Worm (Caenorhabditis elegans): ENCODE measurements around the gene T06A10.2.

Gene T06A10.2

ce11 chrIV:16898205-16898604, 2.8 kb downstream of the T06A10.2 start:
- TF ChIP-seq sea-2 (GFP tag; IDR thresholded peaks at IDR 0.05): no peak
- TF ChIP-seq egl-44 (GFP tag; IDR thresholded peaks at IDR 0.05): no peak
- no peak for TF ChIP-seq unc-62 (GFP tag; optimal IDR thresholded peaks at IDR 0.05)
- no peak for TF ChIP-seq snpc-3.4 (tag; optimal IDR thresholded peaks at IDR 0.05)
- no peak for TF ChIP-seq ztf-6 (GFP tag; IDR thresholded peaks at IDR 0.05)
- TF ChIP-seq B0019.2 (GFP tag; conservative IDR thresholded peaks at IDR 0.05): no peak
- TF ChIP-seq hsf-1 (GFP tag; IDR thresholded peaks at IDR 0.05): no peak
- TF ChIP-seq lin-35 (GFP tag; optimal IDR thresholded peaks at IDR 0.05): no peak

- TF ChIP-seq hsf-1 (GFP tag; IDR thresholded peaks at IDR 0.05): peak; percentile 93
Measured at ce11 chrIV:16910831-16911230, 15.4 kb downstream of the T06A10.2 start.

DNA sequence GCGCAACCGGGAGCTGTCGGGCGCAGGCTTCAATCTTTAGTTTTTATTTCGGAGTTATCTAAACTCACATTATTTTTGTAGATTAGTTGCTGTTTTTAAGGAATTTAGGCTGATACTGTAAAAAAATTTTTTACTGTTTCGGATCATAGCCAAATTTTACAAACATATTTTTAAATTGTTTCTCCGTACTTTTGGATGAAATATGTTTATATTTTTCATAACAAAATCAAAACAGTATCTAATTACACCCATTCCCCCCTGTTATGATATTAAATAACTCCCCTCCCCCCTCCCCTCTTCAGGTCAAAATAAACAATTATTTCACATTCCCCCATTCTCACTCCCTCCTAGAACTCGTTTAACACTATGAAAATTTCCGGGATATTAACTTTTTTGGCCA, 20.4 kb downstream of the T06A10.2 start, which contains the start of gene Y116A8C.3:
Y116A8C.3 (plus strand) TSS at position 301 of the 400 bp plus-strand sequence.
- TF ChIP-seq snpc-4 (GFP tag; optimal IDR thresholded peaks at IDR 0.05): no peak
- TF ChIP-seq snpc-4 (tag; optimal IDR thresholded peaks at IDR 0.05): peak in 1 of 4 experiments; percentile 44
- TF ChIP-seq fkh-3 (tag; optimal IDR thresholded peaks at IDR 0.05): no peak

ce11 chrIV:16917831-16918429, 22.5 kb downstream of the T06A10.2 start, which contains the start of the genes Y116A8C.469 and Y116A8C.468:
Y116A8C.469 (minus strand) TSS chrIV:16917931.
Y116A8C.468 (plus strand) TSS chrIV:16918379.
- no peak for TF ChIP-seq pha-4 (tag; optimal IDR thresholded peaks at IDR 0.05)
- TF ChIP-seq attf-5 (GFP tag; optimal IDR thresholded peaks at IDR 0.05): no peak
- TF ChIP-seq ceh-40 (GFP tag; IDR thresholded peaks at IDR 0.05): no peak

DNA sequence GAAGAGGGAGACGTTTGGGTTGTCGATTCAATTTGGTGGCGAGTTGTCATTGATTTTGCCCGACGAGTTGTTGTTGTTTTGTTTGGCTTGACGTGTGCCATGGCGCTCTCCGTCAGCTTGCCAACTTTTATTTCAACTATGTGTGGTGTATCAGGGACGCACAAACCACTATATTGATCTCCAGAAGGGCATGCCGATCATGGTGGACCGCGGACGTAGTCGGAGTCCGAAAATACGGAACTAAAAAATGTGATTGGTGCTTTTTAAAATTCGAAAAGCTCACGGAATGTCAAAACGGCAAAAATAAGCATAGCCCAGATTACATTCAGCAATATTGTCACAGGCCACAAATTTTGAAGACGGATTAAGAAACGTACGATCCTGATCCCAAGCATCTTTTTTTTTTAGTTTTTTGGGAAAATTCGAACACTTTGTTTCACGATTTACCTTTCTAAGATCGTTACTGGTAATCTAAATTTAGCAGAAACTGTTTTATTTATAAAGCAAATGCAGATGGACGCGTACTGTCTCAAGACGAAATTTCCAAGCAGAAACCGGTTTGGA, 23.9 kb downstream of the T06A10.2 start, which contains the start of the genes Y116A8C.470 and Y116A8C.463:
Y116A8C.470 (minus strand) TSS at position 101 of the 564 bp plus-strand sequence.
Y116A8C.463 (plus strand) TSS at position 514 of the 564 bp plus-strand sequence.
- TF ChIP-seq tbx-9 (tag; optimal IDR thresholded peaks at IDR 0.05; ENCODE audit: borderline replicate concordance) (no peak), let-526 (GFP tag; IDR thresholded peaks at IDR 0.05) (no peak), nfyb-1 (GFP tag; IDR thresholded peaks at IDR 0.05) (no peak)

- TF ChIP-seq snpc-1.3 (tag; optimal IDR thresholded peaks at IDR 0.05; ENCODE audit: insufficient read depth) (no peak), T26A5.8 (tag; optimal IDR thresholded peaks at IDR 0.05) (no peak), him-1 (tag; optimal IDR thresholded peaks at IDR 0.05) (no peak), F39B2.1 (GFP tag; IDR thresholded peaks at IDR 0.05) (no peak), ceh-27 (GFP tag; optimal IDR thresholded peaks at IDR 0.05) (no peak), F49E8.2 (tag; optimal IDR thresholded peaks at IDR 0.05; ENCODE audit: insufficient read depth) (no peak)
Measured at ce11 chrIV:16920041-16920440, 24.7 kb downstream of the T06A10.2 start, which contains the start of gene nep-23. nep-23 (plus strand) TSS chrIV:16920341.

DNA sequence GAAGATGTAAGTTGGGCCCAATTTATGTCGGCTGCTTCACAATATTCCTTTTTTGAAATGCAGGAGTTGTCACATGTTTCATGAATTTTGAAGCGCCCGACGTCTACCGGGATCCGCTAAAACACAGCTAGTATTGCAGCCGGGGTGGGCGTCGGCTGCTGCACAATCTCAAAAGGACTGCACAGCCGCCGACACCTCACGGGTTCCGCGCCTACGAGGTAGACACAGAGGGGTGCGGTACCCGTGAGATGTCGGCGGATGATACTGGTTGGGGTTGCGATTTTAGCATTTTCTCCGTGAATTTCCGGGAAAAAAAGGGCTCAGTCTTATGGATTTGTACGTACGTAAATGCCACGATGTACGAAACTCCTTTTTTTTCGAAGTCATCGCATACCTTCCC, 26.6 kb downstream of the T06A10.2 start:
- TF ChIP-seq let-607 (tag; optimal IDR thresholded peaks at IDR 0.05) (no peak), zfh-2 (GFP tag; conservative IDR thresholded peaks at IDR 0.05) (peak; percentile 52), snpc-4 (GFP tag; optimal IDR thresholded peaks at IDR 0.05) (no peak), snpc-4 (tag; optimal IDR thresholded peaks at IDR 0.05) (peak in 1 of 4 experiments; percentile 15)
